Fruit fly (Drosophila melanogaster) whole organism, embryonic: ENCODE data around the gene CG32354.

ENCODE experiments used
- CG1024 ChIP-seq: fragments of 200-800 bp; sonication (Bioruptor generic); IDR thresholded peaks from 2 replicates; pipeline ENCODE4 v1.3.6; 2022; ENCODE audit warnings: missing biosample characterization, missing genetic modification characterization
- CG10462 ChIP-seq: fragments of 200-800 bp; sonication (Bioruptor generic); optimal IDR thresholded peaks from 2 replicates; lab custom pipeline; 2016; ENCODE audit warnings: missing biosample characterization, missing genetic modification characterization
- CG10565 ChIP-seq: fragments of 200-800 bp; sonication (Bioruptor generic); optimal IDR thresholded peaks from 3 replicates; lab custom pipeline; 2016; ENCODE audit warnings: missing biosample characterization, mild to moderate bottlenecking, missing genetic modification characterization
- CG10654 ChIP-seq: fragments of 200-800 bp; sonication (Bioruptor generic); optimal IDR thresholded peaks from 2 replicates; lab custom pipeline; 2016; ENCODE audit warnings: missing biosample characterization, missing genetic modification characterization
- CG12219 ChIP-seq: fragments of 200-800 bp; sonication (Bioruptor generic); optimal IDR thresholded peaks from 3 replicates; lab custom pipeline; 2018; ENCODE audit warnings: missing biosample characterization, mild to moderate bottlenecking, missing genetic modification characterization
- CG12391 ChIP-seq: fragments of 200-800 bp; sonication (Bioruptor generic); optimal IDR thresholded peaks from 3 replicates; lab custom pipeline; 2018; ENCODE audit warnings: missing biosample characterization, mild to moderate bottlenecking, missing genetic modification characterization, moderate library complexity
- CG13624 ChIP-seq: fragments of 200-800 bp; sonication (Bioruptor generic); optimal IDR thresholded peaks from 2 replicates; lab custom pipeline; 2016; ENCODE audit warnings: missing biosample characterization, missing genetic modification characterization
- CG13894 ChIP-seq: fragments of 200-800 bp; sonication (Bioruptor generic); optimal IDR thresholded peaks from 3 replicates; lab custom pipeline; 2018; ENCODE audit warnings: missing biosample characterization, mild to moderate bottlenecking, missing genetic modification characterization, moderate library complexity
- CG14441 ChIP-seq: fragments of 200-800 bp; sonication (Bioruptor generic); IDR thresholded peaks from 2 replicates; pipeline ENCODE4 v1.3.6; 2022; ENCODE audit warnings: missing biosample characterization, missing genetic modification characterization
- CG15073 ChIP-seq: fragments of 200-800 bp; sonication (Bioruptor generic); optimal IDR thresholded peaks from 2 replicates; lab custom pipeline; 2016; ENCODE audit warnings: missing biosample characterization, missing genetic modification characterization
- CG1647 ChIP-seq: fragments of 200-800 bp; sonication (Bioruptor generic); optimal IDR thresholded peaks from 3 replicates; lab custom pipeline; 2016; ENCODE audit warnings: missing biosample characterization, missing genetic modification characterization
- CG16779 ChIP-seq: fragments of 200-800 bp; sonication (Bioruptor generic); IDR thresholded peaks from 2 replicates; pipeline ENCODE4 v1.3.6; 2022; ENCODE audit warnings: missing biosample characterization, missing genetic modification characterization
- CG16815 ChIP-seq: fragments of 200-800 bp; sonication (Bioruptor generic); optimal IDR thresholded peaks from 3 replicates; lab custom pipeline; 2017; ENCODE audit warnings: missing biosample characterization, mild to moderate bottlenecking, missing genetic modification characterization
- CG18599 ChIP-seq: fragments of 200-800 bp; sonication (Bioruptor generic); optimal IDR thresholded peaks from 3 replicates; lab custom pipeline; 2017; ENCODE audit warnings: missing biosample characterization, missing genetic modification characterization, mild to moderate bottlenecking, moderate library complexity, missing genetic modification reagents
- CG4404 ChIP-seq: fragments of 200-800 bp; sonication (Bioruptor generic); IDR thresholded peaks from 2 replicates; pipeline ENCODE4 v1.3.6; 2022; ENCODE audit warnings: missing biosample characterization, missing genetic modification characterization
- CG6272 ChIP-seq: fragments of 200-800 bp; sonication (Bioruptor generic); IDR thresholded peaks from 2 replicates; pipeline ENCODE4 v1.3.6; 2022; ENCODE audit warnings: missing biosample characterization, missing genetic modification characterization
- CG6791 ChIP-seq: fragments of 200-800 bp; sonication (Bioruptor generic); IDR thresholded peaks from 3 replicates; pipeline ENCODE4 v1.3.6; 2022; ENCODE audit warnings: missing biosample characterization, missing genetic modification characterization; ENCODE audit not compliant: partially characterized antibody
- CG8765 ChIP-seq: fragments of 200-800 bp; sonication (Bioruptor generic); IDR thresholded peaks from 2 replicates; pipeline ENCODE4 v1.3.6; 2022; ENCODE audit warnings: missing biosample characterization, missing genetic modification characterization
- Camta ChIP-seq: fragments of 200-800 bp; sonication (Bioruptor generic); optimal IDR thresholded peaks from 2 replicates; lab custom pipeline; 2016; ENCODE audit warnings: missing biosample characterization, missing genetic modification characterization
- Dbx ChIP-seq: fragments of 200-800 bp; sonication (Bioruptor generic); IDR thresholded peaks from 3 replicates; pipeline ENCODE4 v1.3.6; 2022; ENCODE audit warnings: missing biosample characterization, missing genetic modification characterization
- E2f2 ChIP-seq: fragments of 200-800 bp; sonication (Bioruptor generic); IDR thresholded peaks from 2 replicates; pipeline ENCODE4 v1.3.6; 2022; ENCODE audit warnings: missing biosample characterization, missing genetic modification characterization
- Fer1 ChIP-seq: fragments of 200-800 bp; sonication (Bioruptor generic); optimal IDR thresholded peaks from 2 replicates; lab custom pipeline; 2017; ENCODE audit warnings: missing biosample characterization, mild to moderate bottlenecking, missing genetic modification characterization
- Kr ChIP-seq: fragments of 200-800 bp; sonication (Bioruptor generic); optimal IDR thresholded peaks from 2 replicates; lab custom pipeline; 2017; ENCODE audit warnings: missing biosample characterization, mild to moderate bottlenecking, missing genetic modification characterization
- Lpt ChIP-seq: fragments of >200 bp; optimal IDR thresholded peaks from 2 replicates; lab custom pipeline; 2018; ENCODE audit warnings: missing biosample characterization, missing genetic modification characterization
- Med ChIP-seq: fragments of 200-800 bp; sonication (Bioruptor generic); peaks from one replicate; lab custom pipeline; 2016; ENCODE audit warnings: missing biosample characterization, missing genetic modification characterization, mild to moderate bottlenecking, inconsistent platforms, moderate library complexity
- Taf1 ChIP-seq: fragments of 200-800 bp; sonication (Bioruptor generic); IDR thresholded peaks from 2 replicates; pipeline ENCODE4 v1.3.6; 2022; ENCODE audit warnings: missing biosample characterization, missing genetic modification characterization
- ap ChIP-seq: fragments of 200-800 bp; sonication (Bioruptor generic); IDR thresholded peaks from 2 replicates; pipeline ENCODE4 v1.3.6; 2022; ENCODE audit warnings: missing biosample characterization, missing genetic modification characterization
- ara ChIP-seq: fragments of 200-800 bp; sonication (Bioruptor generic); IDR thresholded peaks from 2 replicates; pipeline ENCODE4 v1.3.6; 2022; ENCODE audit warnings: missing biosample characterization, missing genetic modification characterization
- ase ChIP-seq: fragments of 200-800 bp; sonication (Bioruptor generic); IDR thresholded peaks from 3 replicates; pipeline ENCODE4 v1.3.6; 2022; ENCODE audit warnings: missing biosample characterization, missing genetic modification characterization
- az2 ChIP-seq: fragments of 200-800 bp; sonication (Bioruptor generic); optimal IDR thresholded peaks from 3 replicates; lab custom pipeline; 2016; ENCODE audit warnings: missing biosample characterization, missing genetic modification characterization
- bigmax ChIP-seq: fragments of 200-800 bp; sonication (Bioruptor generic); optimal IDR thresholded peaks from 2 replicates; lab custom pipeline; 2018; ENCODE audit warnings: missing biosample characterization, mild to moderate bottlenecking, missing genetic modification characterization
- cas ChIP-seq: fragments of 200-800 bp; sonication (Bioruptor generic); IDR thresholded peaks from 2 replicates; pipeline ENCODE4 v1.3.6; 2022; ENCODE audit warnings: missing biosample characterization, missing genetic modification characterization
- crol ChIP-seq: fragments of 200-800 bp; sonication (Bioruptor generic); IDR thresholded peaks from 2 replicates; pipeline ENCODE4 v1.3.6; 2022; ENCODE audit warnings: missing biosample characterization, missing genetic modification characterization
- exex ChIP-seq: fragments of 200-800 bp; sonication (Bioruptor generic); optimal IDR thresholded peaks from 4 replicates; lab custom pipeline; 2018; ENCODE audit warnings: missing biosample characterization, mild to moderate bottlenecking, missing genetic modification characterization, moderate library complexity
- eyg ChIP-seq: fragments of 200-800 bp; sonication (Bioruptor generic); optimal IDR thresholded peaks from 3 replicates; lab custom pipeline; 2016; ENCODE audit warnings: missing biosample characterization, missing genetic modification characterization
- gce ChIP-seq: fragments of 200-800 bp; sonication (Bioruptor generic); IDR thresholded peaks from 3 replicates; pipeline ENCODE4 v1.3.6; 2022; ENCODE audit warnings: missing biosample characterization, missing genetic modification characterization
- gro ChIP-seq: fragments of 200-800 bp; sonication (Bioruptor generic); optimal IDR thresholded peaks from 2 replicates; lab custom pipeline; 2016; ENCODE audit warnings: missing biosample characterization, missing genetic modification characterization
- gsb ChIP-seq: fragments of 200-800 bp; sonication (Bioruptor generic); IDR thresholded peaks from 2 replicates; pipeline ENCODE4 v1.3.6; 2022; ENCODE audit warnings: missing biosample characterization, missing genetic modification characterization
- hb ChIP-seq: fragments of 200-800 bp; sonication (Bioruptor generic); IDR thresholded peaks from 3 replicates; pipeline ENCODE4 v1.3.6; 2022; ENCODE audit warnings: missing biosample characterization, missing genetic modification characterization; ENCODE audit not compliant: partially characterized antibody
- jigr1 ChIP-seq: fragments of 200-800 bp; sonication (Bioruptor generic); IDR thresholded peaks from 3 replicates; pipeline ENCODE4 v1.3.6; 2022; ENCODE audit warnings: missing biosample characterization, missing genetic modification characterization
- jumu ChIP-seq: fragments of 200-800 bp; sonication (Bioruptor generic); optimal IDR thresholded peaks from 3 replicates; lab custom pipeline; 2016; ENCODE audit warnings: missing biosample characterization, missing genetic modification characterization
- ken ChIP-seq: fragments of 200-800 bp; sonication (Bioruptor generic); IDR thresholded peaks from 3 replicates; pipeline ENCODE4 v1.3.6; 2022; ENCODE audit warnings: missing biosample characterization, missing genetic modification characterization
- lab ChIP-seq: fragments of 200-800 bp; sonication (Bioruptor generic); optimal IDR thresholded peaks from 3 replicates; lab custom pipeline; 2017; ENCODE audit warnings: missing biosample characterization, missing genetic modification characterization, mild to moderate bottlenecking, moderate library complexity, missing genetic modification reagents
- nerfin-1 ChIP-seq: fragments of 200-800 bp; sonication (Bioruptor generic); optimal IDR thresholded peaks from 3 replicates; lab custom pipeline; 2019; ENCODE audit warnings: missing biosample characterization, mild to moderate bottlenecking, missing genetic modification characterization, moderate library complexity
- nmo ChIP-seq: fragments of 200-800 bp; sonication (Bioruptor generic); optimal IDR thresholded peaks from 2 replicates; lab custom pipeline; 2018; ENCODE audit warnings: missing biosample characterization, mild to moderate bottlenecking, missing genetic modification characterization, moderate library complexity
- sc ChIP-seq, 3 experiments: fragments of >200 bp in 2 of 3; fragments of 200-800 bp in 1 of 3; sonication (Bioruptor generic) in 1 of 3; optimal IDR thresholded peaks; 2 replicates in 2 of 3; 3 replicates in 1 of 3; lab custom pipeline; 2017; ENCODE audit warnings: mild to moderate bottlenecking in 1 of 3, missing biosample characterization in 1 of 3, missing genetic modification characterization in 1 of 3, missing genetic modification reagents in 1 of 3
- schlank ChIP-seq: fragments of 200-800 bp; sonication (Bioruptor generic); optimal IDR thresholded peaks from 2 replicates; lab custom pipeline; 2018; ENCODE audit warnings: missing biosample characterization, mild to moderate bottlenecking, missing genetic modification characterization
- scrt ChIP-seq: fragments of 200-800 bp; sonication (Bioruptor generic); optimal IDR thresholded peaks from 2 replicates; lab custom pipeline; 2018; ENCODE audit warnings: missing biosample characterization, mild to moderate bottlenecking, missing genetic modification characterization, moderate library complexity
- shn ChIP-seq: fragments of 200-800 bp; sonication (Bioruptor generic); optimal IDR thresholded peaks from 3 replicates; lab custom pipeline; 2016; ENCODE audit warnings: missing biosample characterization, missing genetic modification characterization
- tll ChIP-seq, 2 experiments: fragments of 200-800 bp in 1 of 2; fragments of >200 bp in 1 of 2; sonication (Bioruptor generic) in 1 of 2; optimal IDR thresholded peaks; 2 replicates each; lab custom pipeline; 2017 to 2019; ENCODE audit warnings: missing biosample characterization in 2 of 2, missing genetic modification characterization in 2 of 2, mild to moderate bottlenecking in 1 of 2, moderate library complexity in 1 of 2
- toy ChIP-seq: fragments of 200-800 bp; sonication (Bioruptor generic); IDR thresholded peaks from 2 replicates; pipeline ENCODE4 v1.3.6; 2022; ENCODE audit warnings: missing biosample characterization, missing genetic modification characterization

The CG32354 gene

dm6 chr3L:8395630-8396168, 26.3 kb downstream of the CG32354 start, which contains the start of gene CG7120 (continued):
- peak; percentile 1 for TF ChIP-seq Camta (GFP tag; lab: Kevin White, UChicago)
- no peak for TF ChIP-seq jumu
- TF ChIP-seq sc (optimal IDR thresholded peaks at IDR 0.05; lab: Kevin White, UChicago): no peak
- peak; percentile 39 for TF ChIP-seq sc (GFP tag; optimal IDR thresholded peaks at IDR 0.05; lab: Kevin White, UChicago)
- no peak for TF ChIP-seq schlank (tag; lab: Kevin White, UChicago)
- TF ChIP-seq jigr1 (GFP tag; lab: Robert Waterston, UW): no peak
- peak; percentile 91 for TF ChIP-seq Med (GFP tag; lab: Kevin White, UChicago)
- peak; percentile 14 for TF ChIP-seq CG10654
- peak; percentile 32 for TF ChIP-seq CG16815
- TF ChIP-seq Dbx: 0 out of 3 replicates have a peak, but pooled peaks have one; percentile 20
- TF ChIP-seq CG18599: peak; percentile 52
- TF ChIP-seq Taf1 (GFP tag; lab: Robert Waterston, UW): no peak
- no peak for TF ChIP-seq CG1024 (GFP tag; lab: Robert Waterston, UW)
- no peak for TF ChIP-seq gsb
- TF ChIP-seq CG12391 (tag; lab: Kevin White, UChicago): peak; percentile 58
- TF ChIP-seq CG13894 (tag; lab: Kevin White, UChicago): no peak
- TF ChIP-seq CG6791: no peak
- TF ChIP-seq bigmax (GFP tag; lab: Kevin White, UChicago): no peak
- no peak for TF ChIP-seq CG4404 (GFP tag; lab: Robert Waterston, UW)
- TF ChIP-seq az2 (GFP tag; lab: Kevin White, UChicago): peak; percentile 65
- no peak for TF ChIP-seq eyg (GFP tag; lab: Kevin White, UChicago)
- TF ChIP-seq ase (GFP tag; lab: Robert Waterston, UW): 0 out of 3 replicates have a peak, but pooled peaks have one; percentile 49
- no peak for TF ChIP-seq ken (GFP tag; lab: Robert Waterston, UW)
- TF ChIP-seq Fer1 (GFP tag; lab: Kevin White, UChicago): no peak
- no peak for TF ChIP-seq Lpt (GFP tag; lab: Kevin White, UChicago)
- TF ChIP-seq CG6272: no peak
- peak; percentile 19 for TF ChIP-seq CG1647 (GFP tag; lab: Kevin White, UChicago)
- no peak for TF ChIP-seq ap
- no peak for TF ChIP-seq CG15073 (GFP tag; lab: Kevin White, UChicago)
- peak; percentile 14 for TF ChIP-seq shn (GFP tag; lab: Kevin White, UChicago)
- peak; percentile 36 for TF ChIP-seq scrt (GFP tag; lab: Kevin White, UChicago)
- no peak for TF ChIP-seq CG10565 (GFP tag; lab: Kevin White, UChicago)
- TF ChIP-seq CG8765 (GFP tag; lab: Robert Waterston, UW): no peak; the same call in 1 of the 2 replicates
- TF ChIP-seq ara: peak; percentile 43
- TF ChIP-seq crol (GFP tag; lab: Robert Waterston, UW): no peak
- TF ChIP-seq gce: no peak
- peak; percentile 31 for TF ChIP-seq CG12219 (GFP tag; lab: Kevin White, UChicago)
- no peak for TF ChIP-seq CG16779 (GFP tag; lab: Robert Waterston, UW)
- peak; percentile 61 for TF ChIP-seq lab (GFP tag; lab: Kevin White, UChicago)
- TF ChIP-seq exex (tag; lab: Kevin White, UChicago): no peak
- no peak for TF ChIP-seq Kr
- TF ChIP-seq gro (GFP tag; lab: Kevin White, UChicago): no peak
- TF ChIP-seq toy: no peak
- no peak for TF ChIP-seq CG14441 (GFP tag; lab: Robert Waterston, UW)
- TF ChIP-seq cas (GFP tag; lab: Robert Waterston, UW): no peak
- no peak for TF ChIP-seq tll (GFP tag; optimal IDR thresholded peaks at IDR 0.05; lab: Kevin White, UChicago)
- TF ChIP-seq CG10462: no peak
- peak; percentile 11; the same call in 1 of the 2 replicates for TF ChIP-seq E2f2 (GFP tag; lab: Robert Waterston, UW)
- TF ChIP-seq hb (GFP tag; lab: Robert Waterston, UW): no peak
- peak; percentile 65 for TF ChIP-seq nerfin-1 (tag; lab: Kevin White, UChicago)
- TF ChIP-seq nmo (GFP tag; lab: Kevin White, UChicago): peak; percentile 70
- no peak for TF ChIP-seq CG13624 (GFP tag; lab: Kevin White, UChicago)
